Worm (Caenorhabditis elegans) whole organism, midembryonic: ENCODE data around the gene tsen-2.

Source experiments
- T22C8.4 ChIP-seq: fragments of 200-800 bp; sonication (Bioruptor generic); IDR thresholded peaks from 2 replicates; pipeline ENCODE4 v1.3.6; 2022; ENCODE audit warnings: missing genetic modification characterization, missing compliant biosample characterization
- cog-1 ChIP-seq: sonication (generic microtip); optimal IDR thresholded peaks from 2 replicates; lab custom pipeline; 2016; ENCODE audit warnings: missing genetic modification characterization, missing compliant biosample characterization
- flt-1 ChIP-seq: fragments of 200-800 bp; sonication (Bioruptor generic); IDR thresholded peaks from 2 replicates; pipeline ENCODE4 v1.3.6; 2022; ENCODE audit warnings: missing genetic modification characterization, missing compliant biosample characterization
- klf-2 ChIP-seq: fragments of 200-800 bp; sonication (Bioruptor generic); conservative IDR thresholded peaks from 2 replicates; pipeline ENCODE4 v1.3.6; 2022; ENCODE audit warnings: missing genetic modification reagents, missing genetic modification characterization, missing compliant biosample characterization
- med-1 ChIP-seq: sonication (generic microtip); optimal IDR thresholded peaks from 2 replicates; lab custom pipeline; 2017; ENCODE audit warnings: missing genetic modification characterization, mild to moderate bottlenecking, missing compliant biosample characterization, antibody characterized with exemption, missing genetic modification reagents; ENCODE audit not compliant: insufficient read depth
- ref-1 ChIP-seq: fragments of 200-800 bp; sonication (Bioruptor generic); conservative IDR thresholded peaks from 2 replicates; pipeline ENCODE4 v1.3.6; 2022; ENCODE audit warnings: missing genetic modification reagents, missing genetic modification characterization, missing compliant biosample characterization
- tab-1 ChIP-seq: fragments of 200-800 bp; sonication (Bioruptor generic); IDR thresholded peaks from 2 replicates; pipeline ENCODE4 v1.3.6; 2022; ENCODE audit warnings: missing genetic modification characterization, missing compliant biosample characterization
- ztf-23 ChIP-seq: fragments of 200-800 bp; sonication (Bioruptor generic); IDR thresholded peaks from 2 replicates; pipeline ENCODE4 v1.3.6; 2022; ENCODE audit warnings: missing genetic modification reagents, missing genetic modification characterization, missing compliant biosample characterization

DNA sequence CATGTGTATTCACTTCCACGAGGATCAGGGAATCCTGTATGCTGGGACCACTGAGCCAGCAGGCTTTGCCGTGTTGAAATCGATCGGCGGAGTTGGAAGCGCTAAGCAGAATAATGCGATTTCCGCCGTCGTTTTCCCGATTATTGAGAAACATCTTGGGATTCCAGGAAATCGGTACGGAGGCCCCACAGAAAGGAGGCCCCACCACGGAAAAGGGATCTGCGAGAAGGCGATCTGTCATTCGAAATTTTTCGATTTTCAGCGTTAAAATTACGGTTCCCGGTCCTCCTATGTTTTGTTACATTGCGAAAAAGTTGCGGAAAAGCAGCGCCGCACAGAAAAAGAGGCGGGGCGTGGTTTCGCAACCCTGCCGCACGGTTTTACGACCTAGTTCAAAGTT lies 49.8 kb downstream of the tsen-2 start:
- TF ChIP-seq med-1 (GFP tag; lab: Kevin White, UChicago) (no peak), flt-1 (GFP tag; lab: Robert Waterston, UW) (peak; percentile 64; the same call in 1 of the 2 replicates), T22C8.4 (peak; percentile 34; the same call in 1 of the 2 replicates), cog-1 (tag; lab: Kevin White, UChicago) (no peak), ref-1 (GFP tag; lab: Robert Waterston, UW) (0 out of 2 replicates have a peak, but pooled peaks have one; percentile 25), klf-2 (GFP tag; lab: Robert Waterston, UW) (peak; percentile 60; the same call in 1 of the 2 replicates), tab-1 (GFP tag; lab: Robert Waterston, UW) (no peak), ztf-23 (GFP tag; lab: Robert Waterston, UW) (no peak)
